Worm (Caenorhabditis elegans): ENCODE data around the gene C45B11.9.

Gene C45B11.9

ce11 chrV:11076403-11076802, 36.3 kb downstream of the C45B11.9 start (continued):
- no peak for TF ChIP-seq F55B11.4 (tag; optimal IDR thresholded peaks at IDR 0.05; ENCODE audit: borderline replicate concordance, insufficient read depth)
- peak; percentile 24 for TF ChIP-seq F33H1.4 (GFP tag; IDR thresholded peaks at IDR 0.05)
- TF ChIP-seq Y53F4B.3 (GFP tag; IDR thresholded peaks at IDR 0.05), result no peak
- TF ChIP-seq dox-1 (GFP tag; IDR thresholded peaks at IDR 0.05), result peak; percentile 65
- 0 out of 2 replicates have a peak, but pooled peaks have one; percentile 2 for TF ChIP-seq egl-18 (GFP tag; IDR thresholded peaks at IDR 0.05)
- TF ChIP-seq nfyb-1 (GFP tag; IDR thresholded peaks at IDR 0.05), result peak; percentile 84
- TF ChIP-seq ceh-100 (GFP tag; IDR thresholded peaks at IDR 0.05), result peak; percentile 71
- TF ChIP-seq zim-3 (tag; optimal IDR thresholded peaks at IDR 0.05), result peak; percentile 47
- TF ChIP-seq ekl-4 (GFP tag; IDR thresholded peaks at IDR 0.05), result peak; percentile 95
- TF ChIP-seq K12H6.12 (tag; optimal IDR thresholded peaks at IDR 0.05), result no peak
- TF ChIP-seq B0035.1 (tag; optimal IDR thresholded peaks at IDR 0.05), result peak; percentile 24
- TF ChIP-seq T26A5.8 (tag; optimal IDR thresholded peaks at IDR 0.05), result peak; percentile 73
- TF ChIP-seq fkh-3 (tag; optimal IDR thresholded peaks at IDR 0.05), result no peak
- peak; percentile 28 for TF ChIP-seq snpc-4 (GFP tag; optimal IDR thresholded peaks at IDR 0.05)
- peak in 3 of 4 experiments; percentile 50 to 52 (median 50) for TF ChIP-seq snpc-4 (tag; optimal IDR thresholded peaks at IDR 0.05)
- TF ChIP-seq mel-28 (tag; optimal IDR thresholded peaks at IDR 0.05; ENCODE audit: borderline replicate concordance), result no peak
- peak; percentile 72 for TF ChIP-seq athp-1 (tag; optimal IDR thresholded peaks at IDR 0.05)
- peak; percentile 34; the same call in 1 of the 2 replicates for TF ChIP-seq hmg-1.2 (GFP tag; IDR thresholded peaks at IDR 0.05)
- TF ChIP-seq ceh-79 (tag; optimal IDR thresholded peaks at IDR 0.05), result no peak
- 0 out of 2 replicates have a peak, but pooled peaks have one; percentile 7 for TF ChIP-seq let-526 (GFP tag; IDR thresholded peaks at IDR 0.05)
- no peak for TF ChIP-seq F57C9.4 (tag; optimal IDR thresholded peaks at IDR 0.05)
- TF ChIP-seq akir-1 (GFP tag; optimal IDR thresholded peaks at IDR 0.05), result no peak
- no peak for TF ChIP-seq sea-2 (GFP tag; IDR thresholded peaks at IDR 0.05)
- 0 out of 2 replicates have a peak, but pooled peaks have one; percentile 20 for TF ChIP-seq K11D2.4 (GFP tag; IDR thresholded peaks at IDR 0.05)
- no peak for TF ChIP-seq hlh-26 (GFP tag; conservative IDR thresholded peaks at IDR 0.05)
- TF ChIP-seq lsy-27 (tag; optimal IDR thresholded peaks at IDR 0.05; ENCODE audit: borderline replicate concordance, insufficient read depth), result no peak
- TF ChIP-seq mxl-1 (tag; optimal IDR thresholded peaks at IDR 0.05), result no peak
- peak; percentile 90 for TF ChIP-seq aptf-3 (GFP tag; IDR thresholded peaks at IDR 0.05)
- 0 out of 2 replicates have a peak, but pooled peaks have one; percentile 32 for TF ChIP-seq ceh-40 (GFP tag; IDR thresholded peaks at IDR 0.05)
- TF ChIP-seq F57A8.1 (GFP tag; optimal IDR thresholded peaks at IDR 0.05), result no peak
- TF ChIP-seq attf-5 (GFP tag; optimal IDR thresholded peaks at IDR 0.05), result no peak
- no peak for TF ChIP-seq ztf-26 (tag; optimal IDR thresholded peaks at IDR 0.05)
- no peak for TF ChIP-seq tbx-9 (tag; optimal IDR thresholded peaks at IDR 0.05; ENCODE audit: borderline replicate concordance)
- TF ChIP-seq B0336.3 (GFP tag; IDR thresholded peaks at IDR 0.05), result peak; percentile 93
- TF ChIP-seq D2030.7 (GFP tag; IDR thresholded peaks at IDR 0.05), result 0 out of 2 replicates have a peak, but pooled peaks have one; percentile 30
- 0 out of 2 replicates have a peak, but pooled peaks have one; percentile 74 for TF ChIP-seq bed-1 (GFP tag; IDR thresholded peaks at IDR 0.05)
- TF ChIP-seq xnd-1 (tag; optimal IDR thresholded peaks at IDR 0.05), result peak; percentile 9
- peak; percentile 57 for TF ChIP-seq C17E4.6 (GFP tag; IDR thresholded peaks at IDR 0.05)
- no peak for TF ChIP-seq sptf-2 (GFP tag; optimal IDR thresholded peaks at IDR 0.05)
- TF ChIP-seq tlf-1 (GFP tag; optimal IDR thresholded peaks at IDR 0.05), result peak; percentile 78
- TF ChIP-seq ceh-91 (GFP tag; IDR thresholded peaks at IDR 0.05), result peak; percentile 11; the same call in 1 of the 2 replicates
- TF ChIP-seq bed-2 (GFP tag; IDR thresholded peaks at IDR 0.05), result 0 out of 2 replicates have a peak, but pooled peaks have one; percentile 48
- TF ChIP-seq somi-1 (GFP tag; optimal IDR thresholded peaks at IDR 0.05), result peak; percentile 12
- no peak for TF ChIP-seq ztf-18 (tag; optimal IDR thresholded peaks at IDR 0.05)
- peak; percentile 78; the same call in 1 of the 2 replicates for TF ChIP-seq nfya-2 (GFP tag; IDR thresholded peaks at IDR 0.05)
- 0 out of 2 replicates have a peak, but pooled peaks have one; percentile 28 for TF ChIP-seq egl-44 (GFP tag; IDR thresholded peaks at IDR 0.05)
- peak in 1 of 2 experiments; percentile 2 for TF ChIP-seq rec-8 (tag; optimal IDR thresholded peaks at IDR 0.05)
- TF ChIP-seq F49E8.2 (tag; optimal IDR thresholded peaks at IDR 0.05; ENCODE audit: insufficient read depth), result peak; percentile 96
